Fruit fly (Drosophila melanogaster) whole organism, embryonic: ENCODE measurements around the gene CG6656.

Source experiments
- Atf6 ChIP-seq: fragments of 200-800 bp; sonication (Bioruptor generic); IDR thresholded peaks from 2 replicates; pipeline ENCODE4 v1.3.6; 2022; ENCODE audit warnings: missing biosample characterization, missing genetic modification characterization
- Blimp-1 ChIP-seq: fragments of 200-800 bp; sonication (Bioruptor generic); optimal IDR thresholded peaks from 3 replicates; lab custom pipeline; 2018; ENCODE audit warnings: missing biosample characterization, missing genetic modification characterization, mild to moderate bottlenecking, moderate library complexity, missing genetic modification reagents
- CG11085 ChIP-seq: fragments of 200-800 bp; sonication (Bioruptor generic); IDR thresholded peaks from 2 replicates; pipeline ENCODE4 v1.3.6; 2022; ENCODE audit warnings: missing biosample characterization, missing genetic modification characterization
- CG11247 ChIP-seq: fragments of 200-800 bp; sonication (Bioruptor generic); IDR thresholded peaks from 2 replicates; pipeline ENCODE4 v1.3.6; 2022; ENCODE audit warnings: missing biosample characterization, missing genetic modification characterization
- CG12299 ChIP-seq: fragments of 200-800 bp; sonication (Bioruptor generic); optimal IDR thresholded peaks from 2 replicates; lab custom pipeline; 2018; ENCODE audit warnings: missing biosample characterization, mild to moderate bottlenecking, missing genetic modification characterization
- CG12744 ChIP-seq: fragments of 200-800 bp; sonication (Bioruptor generic); optimal IDR thresholded peaks from 2 replicates; lab custom pipeline; 2016; ENCODE audit warnings: missing biosample characterization, missing genetic modification characterization
- CG14860 ChIP-seq: fragments of 200-800 bp; sonication (Bioruptor generic); IDR thresholded peaks from 3 replicates; pipeline ENCODE4 v1.3.6; 2022; ENCODE audit warnings: missing biosample characterization, missing genetic modification characterization; ENCODE audit not compliant: partially characterized antibody
- CG15073 ChIP-seq: fragments of 200-800 bp; sonication (Bioruptor generic); optimal IDR thresholded peaks from 2 replicates; lab custom pipeline; 2016; ENCODE audit warnings: missing biosample characterization, missing genetic modification characterization
- CG2678 ChIP-seq: fragments of 200-800 bp; sonication (Bioruptor generic); optimal IDR thresholded peaks from 3 replicates; lab custom pipeline; 2019; ENCODE audit warnings: missing biosample characterization, mild to moderate bottlenecking, missing genetic modification characterization, moderate library complexity
- CG2712 ChIP-seq: fragments of 200-800 bp; optimal IDR thresholded peaks from 3 replicates; lab custom pipeline; 2019; ENCODE audit warnings: missing biosample characterization, mild to moderate bottlenecking, missing genetic modification characterization, moderate library complexity
- CG3065 ChIP-seq: fragments of 200-800 bp; sonication (Bioruptor generic); optimal IDR thresholded peaks from 2 replicates; lab custom pipeline; 2016; ENCODE audit warnings: missing biosample characterization, missing genetic modification characterization
- CG3163 ChIP-seq: fragments of 200-800 bp; sonication (Bioruptor generic); optimal IDR thresholded peaks from 3 replicates; lab custom pipeline; 2016; ENCODE audit warnings: missing biosample characterization, missing genetic modification characterization
- CG32532 ChIP-seq: fragments of 200-800 bp; sonication (Bioruptor generic); IDR thresholded peaks from 2 replicates; pipeline ENCODE4 v1.3.6; 2022; ENCODE audit warnings: missing biosample characterization, missing genetic modification characterization
- CG4854 ChIP-seq: fragments of 200-800 bp; sonication (Bioruptor generic); optimal IDR thresholded peaks from 2 replicates; lab custom pipeline; 2016; ENCODE audit warnings: missing biosample characterization, missing genetic modification characterization, inconsistent platforms
- CG6272 ChIP-seq: fragments of 200-800 bp; sonication (Bioruptor generic); IDR thresholded peaks from 2 replicates; pipeline ENCODE4 v1.3.6; 2022; ENCODE audit warnings: missing biosample characterization, missing genetic modification characterization
- CG7271 ChIP-seq: fragments of 200-800 bp; sonication (Bioruptor generic); optimal IDR thresholded peaks from 2 replicates; lab custom pipeline; 2018; ENCODE audit warnings: missing biosample characterization, mild to moderate bottlenecking, missing genetic modification characterization, moderate library complexity
- CG7372 ChIP-seq: fragments of 200-800 bp; sonication (Bioruptor generic); IDR thresholded peaks from 2 replicates; pipeline ENCODE4 v1.3.6; 2022; ENCODE audit warnings: missing biosample characterization, missing genetic modification characterization
- CG7839 ChIP-seq: fragments of 200-800 bp; sonication (Bioruptor generic); optimal IDR thresholded peaks from 3 replicates; lab custom pipeline; 2018; ENCODE audit warnings: missing biosample characterization, mild to moderate bottlenecking, missing genetic modification characterization, moderate library complexity
- CG8089 ChIP-seq: fragments of 200-800 bp; sonication (Bioruptor generic); optimal IDR thresholded peaks from 3 replicates; lab custom pipeline; 2016; ENCODE audit warnings: missing biosample characterization, missing genetic modification characterization
- CG9437 ChIP-seq: fragments of 200-800 bp; sonication (Bioruptor generic); optimal IDR thresholded peaks from 2 replicates; lab custom pipeline; 2018; ENCODE audit warnings: missing biosample characterization, mild to moderate bottlenecking, missing genetic modification characterization
- H15 ChIP-seq: fragments of 200-800 bp; sonication (Bioruptor generic); IDR thresholded peaks from 3 replicates; pipeline ENCODE4 v1.3.6; 2022; ENCODE audit warnings: missing biosample characterization, missing genetic modification characterization
- HLHmδ ChIP-seq: fragments of 200-800 bp; sonication (Bioruptor generic); optimal IDR thresholded peaks from 2 replicates; lab custom pipeline; 2018; ENCODE audit warnings: missing biosample characterization, mild to moderate bottlenecking, missing genetic modification characterization, moderate library complexity
- Hr39 ChIP-seq: fragments of >200 bp; optimal IDR thresholded peaks from 2 replicates; lab custom pipeline; 2017
- Hr51 ChIP-seq, 2 experiments: fragments of 200-800 bp; sonication (Bioruptor generic); optimal IDR thresholded peaks; 2 replicates in 1 of 2; 3 replicates in 1 of 2; lab custom pipeline; 2016 to 2018; ENCODE audit warnings: missing biosample characterization in 2 of 2, missing genetic modification characterization in 2 of 2, mild to moderate bottlenecking in 1 of 2, moderate library complexity in 1 of 2
- Kr ChIP-seq: fragments of 200-800 bp; sonication (Bioruptor generic); optimal IDR thresholded peaks from 2 replicates; lab custom pipeline; 2017; ENCODE audit warnings: missing biosample characterization, mild to moderate bottlenecking, missing genetic modification characterization
- Lpt ChIP-seq: fragments of >200 bp; optimal IDR thresholded peaks from 2 replicates; lab custom pipeline; 2018; ENCODE audit warnings: missing biosample characterization, missing genetic modification characterization
- MBD-R2 ChIP-seq: fragments of 200-800 bp; sonication (Bioruptor generic); IDR thresholded peaks from 2 replicates; pipeline ENCODE4 v1.3.6; 2022; ENCODE audit warnings: missing biosample characterization, missing genetic modification characterization
- Max ChIP-seq: fragments of 200-800 bp; sonication (Bioruptor generic); optimal IDR thresholded peaks from 2 replicates; lab custom pipeline; 2016; ENCODE audit warnings: missing biosample characterization, mild to moderate bottlenecking, missing genetic modification characterization
- Med ChIP-seq: fragments of 200-800 bp; sonication (Bioruptor generic); peaks from one replicate; lab custom pipeline; 2016; ENCODE audit warnings: missing biosample characterization, missing genetic modification characterization, mild to moderate bottlenecking, inconsistent platforms, moderate library complexity
- Meics ChIP-seq: fragments of 200-800 bp; sonication (Bioruptor generic); optimal IDR thresholded peaks from 2 replicates; lab custom pipeline; 2017; ENCODE audit warnings: missing biosample characterization, mild to moderate bottlenecking, missing genetic modification characterization
- Nf-YA ChIP-seq: fragments of 200-800 bp; sonication (Bioruptor generic); IDR thresholded peaks from 2 replicates; pipeline ENCODE4 v1.3.6; 2022; ENCODE audit warnings: missing biosample characterization, missing genetic modification characterization
- ab ChIP-seq: fragments of 200-800 bp; sonication (Bioruptor generic); optimal IDR thresholded peaks from 2 replicates; lab custom pipeline; 2016; ENCODE audit warnings: missing biosample characterization, missing genetic modification characterization
- bab2 ChIP-seq: fragments of 200-800 bp; sonication (Bioruptor generic); optimal IDR thresholded peaks from 2 replicates; lab custom pipeline; 2016; ENCODE audit warnings: missing biosample characterization, missing genetic modification characterization
- bigmax ChIP-seq: fragments of 200-800 bp; sonication (Bioruptor generic); optimal IDR thresholded peaks from 2 replicates; lab custom pipeline; 2018; ENCODE audit warnings: missing biosample characterization, mild to moderate bottlenecking, missing genetic modification characterization
- corto ChIP-seq: fragments of 200-800 bp; sonication (Bioruptor generic); optimal IDR thresholded peaks from 2 replicates; lab custom pipeline; 2016; ENCODE audit warnings: missing biosample characterization, mild to moderate bottlenecking, missing genetic modification characterization, moderate library complexity
- crc ChIP-seq: fragments of 200-800 bp; sonication (Bioruptor generic); optimal IDR thresholded peaks from 2 replicates; lab custom pipeline; 2016; ENCODE audit warnings: missing biosample characterization, missing genetic modification characterization
- eve ChIP-seq, 2 experiments: fragments of >200 bp; optimal IDR thresholded peaks; 2 replicates each; lab custom pipeline; 2017; ENCODE audit warnings: missing biosample characterization in 2 of 2, missing genetic modification characterization in 2 of 2
- lola ChIP-seq, 3 experiments: fragments of >200 bp in 2 of 3; fragments of 200-800 bp in 1 of 3; sonication (Bioruptor generic) in 1 of 3; optimal IDR thresholded peaks; 2 replicates each; lab custom pipeline; 2017 to 2019; ENCODE audit warnings: missing biosample characterization in 3 of 3, missing genetic modification characterization in 3 of 3, mild to moderate bottlenecking in 1 of 3, moderate library complexity in 1 of 3
- oc ChIP-seq: fragments of 200-800 bp; sonication (Bioruptor generic); optimal IDR thresholded peaks from 2 replicates; lab custom pipeline; 2018; ENCODE audit warnings: missing biosample characterization, mild to moderate bottlenecking, missing genetic modification characterization, moderate library complexity
- peb ChIP-seq: fragments of 200-800 bp; sonication (Bioruptor generic); IDR thresholded peaks from 2 replicates; pipeline ENCODE4 v1.3.6; 2022; ENCODE audit warnings: missing biosample characterization, missing genetic modification characterization
- sc ChIP-seq, 3 experiments: fragments of >200 bp in 2 of 3; fragments of 200-800 bp in 1 of 3; sonication (Bioruptor generic) in 1 of 3; optimal IDR thresholded peaks; 2 replicates in 2 of 3; 3 replicates in 1 of 3; lab custom pipeline; 2017; ENCODE audit warnings: mild to moderate bottlenecking in 1 of 3, missing biosample characterization in 1 of 3, missing genetic modification characterization in 1 of 3, missing genetic modification reagents in 1 of 3
- seq ChIP-seq: fragments of 200-800 bp; sonication (Bioruptor generic); IDR thresholded peaks from 2 replicates; pipeline ENCODE4 v1.3.6; 2022; ENCODE audit warnings: missing biosample characterization, missing genetic modification characterization
- shn ChIP-seq: fragments of 200-800 bp; sonication (Bioruptor generic); optimal IDR thresholded peaks from 3 replicates; lab custom pipeline; 2016; ENCODE audit warnings: missing biosample characterization, missing genetic modification characterization
- sim ChIP-seq: fragments of 200-800 bp; sonication (Bioruptor generic); IDR thresholded peaks from 2 replicates; pipeline ENCODE4 v1.3.6; 2022; ENCODE audit warnings: missing biosample characterization, missing genetic modification characterization
- so ChIP-seq: fragments of 200-800 bp; sonication (Bioruptor generic); IDR thresholded peaks from 3 replicates; pipeline ENCODE4 v1.3.6; 2022; ENCODE audit warnings: missing biosample characterization, missing genetic modification characterization
- tll ChIP-seq, 2 experiments: fragments of 200-800 bp in 1 of 2; fragments of >200 bp in 1 of 2; sonication (Bioruptor generic) in 1 of 2; optimal IDR thresholded peaks; 2 replicates each; lab custom pipeline; 2017 to 2019; ENCODE audit warnings: missing biosample characterization in 2 of 2, missing genetic modification characterization in 2 of 2, mild to moderate bottlenecking in 1 of 2, moderate library complexity in 1 of 2
- tx ChIP-seq: fragments of 200-800 bp; sonication (Bioruptor generic); optimal IDR thresholded peaks from 2 replicates; lab custom pipeline; 2016; ENCODE audit warnings: missing biosample characterization, missing genetic modification characterization
- unc-4 ChIP-seq: fragments of 200-800 bp; sonication (Bioruptor generic); IDR thresholded peaks from 2 replicates; pipeline ENCODE4 v1.3.6; 2022; ENCODE audit warnings: missing biosample characterization, missing genetic modification characterization; ENCODE audit not compliant: partially characterized antibody
- wdn ChIP-seq: fragments of 200-800 bp; sonication (Bioruptor generic); IDR thresholded peaks from 2 replicates; pipeline ENCODE4 v1.3.6; 2022; ENCODE audit warnings: missing biosample characterization, missing genetic modification characterization
- z ChIP-seq: fragments of 200-800 bp; sonication (Bioruptor generic); IDR thresholded peaks from 3 replicates; pipeline ENCODE4 v1.3.6; 2022; ENCODE audit warnings: missing biosample characterization, missing genetic modification characterization
- zen2 ChIP-seq: fragments of 200-800 bp; sonication (Bioruptor generic); IDR thresholded peaks from 3 replicates; pipeline ENCODE4 v1.3.6; 2022; ENCODE audit warnings: missing biosample characterization, missing genetic modification characterization; ENCODE audit not compliant: partially characterized antibody

CG6656 gene

dm6 chr3R:21864992-21865391, 10.1 kb upstream of the CG6656 start, which contains the start of gene lsn (continued):
- no peak for TF ChIP-seq CG4854
- no peak for TF ChIP-seq Kr
- TF ChIP-seq CG3065 (GFP tag; lab: Kevin White, UChicago) = no peak
- peak; percentile 48 for TF ChIP-seq Meics (GFP tag; lab: Kevin White, UChicago)
- no peak for TF ChIP-seq sc (optimal IDR thresholded peaks at IDR 0.05; lab: Kevin White, UChicago)
- no peak for TF ChIP-seq sc (GFP tag; optimal IDR thresholded peaks at IDR 0.05; lab: Kevin White, UChicago)
- TF ChIP-seq wdn (GFP tag; lab: Robert Waterston, UW) = no peak
- peak in 1 of 3 experiments; percentile 31 for TF ChIP-seq lola (GFP tag; optimal IDR thresholded peaks at IDR 0.05; lab: Kevin White, UChicago)
- no peak for TF ChIP-seq ab (GFP tag; lab: Kevin White, UChicago)
- no peak for TF ChIP-seq CG14860 (GFP tag; lab: Robert Waterston, UW)
- TF ChIP-seq CG7271 = no peak
- no peak for TF ChIP-seq unc-4 (GFP tag; lab: Robert Waterston, UW)
- peak; percentile 37 for TF ChIP-seq CG2678 (tag; lab: Kevin White, UChicago)
- TF ChIP-seq seq (GFP tag; lab: Robert Waterston, UW) = no peak
- peak; percentile 100 for TF ChIP-seq CG9437 (GFP tag; lab: Kevin White, UChicago)
- peak; percentile 2 for TF ChIP-seq CG2712 (tag; lab: Kevin White, UChicago)
- no peak for TF ChIP-seq zen2
- TF ChIP-seq CG7839 (tag; lab: Kevin White, UChicago) = no peak
- TF ChIP-seq CG11085 = no peak
- no peak for TF ChIP-seq Hr51 (GFP tag; optimal IDR thresholded peaks at IDR 0.05; lab: Kevin White, UChicago)
- TF ChIP-seq CG15073 (GFP tag; lab: Kevin White, UChicago) = no peak
- TF ChIP-seq Hr39 (lab: Kevin White, UChicago) = no peak
- no peak for TF ChIP-seq CG6272 (GFP tag; lab: Robert Waterston, UW)
- TF ChIP-seq CG12299 = no peak
- no peak for TF ChIP-seq Lpt (GFP tag; lab: Kevin White, UChicago)
- no peak for TF ChIP-seq bab2 (GFP tag; lab: Kevin White, UChicago)
- peak; percentile 66; the same call in 1 of the 2 replicates for TF ChIP-seq MBD-R2 (GFP tag; lab: Robert Waterston, UW)
- TF ChIP-seq bigmax (GFP tag; lab: Kevin White, UChicago) = no peak
- TF ChIP-seq crc (GFP tag; lab: Kevin White, UChicago) = no peak
- no peak for TF ChIP-seq CG11247
- TF ChIP-seq so (GFP tag; lab: Robert Waterston, UW) = no peak
- no peak for TF ChIP-seq Max
- TF ChIP-seq oc (tag; lab: Kevin White, UChicago) = peak; percentile 8
- no peak for TF ChIP-seq H15
- TF ChIP-seq shn = no peak
- TF ChIP-seq Blimp-1 (GFP tag; lab: Kevin White, UChicago) = no peak
- no peak for TF ChIP-seq CG32532 (GFP tag; lab: Robert Waterston, UW)
- TF ChIP-seq corto (GFP tag; lab: Kevin White, UChicago) = no peak
- TF ChIP-seq Atf6 (GFP tag; lab: Robert Waterston, UW) = 0 out of 2 replicates have a peak, but pooled peaks have one; percentile 30
- peak; percentile 30 for TF ChIP-seq Med (GFP tag; lab: Kevin White, UChicago)
- no peak for TF ChIP-seq CG12744 (GFP tag; lab: Kevin White, UChicago)
- no peak for TF ChIP-seq tx (GFP tag; lab: Kevin White, UChicago)
- no peak for TF ChIP-seq z (GFP tag; lab: Robert Waterston, UW)
- TF ChIP-seq CG8089 (GFP tag; lab: Kevin White, UChicago) = no peak
- TF ChIP-seq Nf-YA (GFP tag; lab: Robert Waterston, UW) = no peak
- no peak for TF ChIP-seq HLHmδ (GFP tag; lab: Kevin White, UChicago)
- TF ChIP-seq eve (GFP tag; optimal IDR thresholded peaks at IDR 0.05; lab: Kevin White, UChicago) = no peak
- TF ChIP-seq tll (GFP tag; optimal IDR thresholded peaks at IDR 0.05; lab: Kevin White, UChicago) = no peak
- no peak for TF ChIP-seq peb
- TF ChIP-seq CG7372 (GFP tag; lab: Robert Waterston, UW) = no peak
- no peak for TF ChIP-seq CG3163 (GFP tag; lab: Kevin White, UChicago)
- TF ChIP-seq sim (GFP tag; lab: Robert Waterston, UW) = no peak
